Worm (Caenorhabditis elegans) whole organism, L3 larva: ENCODE data around the gene mys-1.

ENCODE experiments used
- nfya-1 ChIP-seq: sonication (generic microtip); optimal IDR thresholded peaks from 2 replicates; lab custom pipeline; 2017; ENCODE audit warnings: missing genetic modification characterization, mild to moderate bottlenecking, missing compliant biosample characterization, antibody characterized with exemption, moderate library complexity; ENCODE audit not compliant: insufficient read depth
- pha-4 ChIP-seq: fragments of 150-350 bp; optimal IDR thresholded peaks from 2 replicates; lab custom pipeline; 2014; ENCODE audit warnings: missing biosample characterization, missing genetic modification reagents, missing genetic modification characterization
- snpc-4 ChIP-seq: fragments of 150-350 bp; optimal IDR thresholded peaks from 2 replicates; lab custom pipeline; 2014; ENCODE audit warnings: missing biosample characterization, missing genetic modification characterization

DNA sequence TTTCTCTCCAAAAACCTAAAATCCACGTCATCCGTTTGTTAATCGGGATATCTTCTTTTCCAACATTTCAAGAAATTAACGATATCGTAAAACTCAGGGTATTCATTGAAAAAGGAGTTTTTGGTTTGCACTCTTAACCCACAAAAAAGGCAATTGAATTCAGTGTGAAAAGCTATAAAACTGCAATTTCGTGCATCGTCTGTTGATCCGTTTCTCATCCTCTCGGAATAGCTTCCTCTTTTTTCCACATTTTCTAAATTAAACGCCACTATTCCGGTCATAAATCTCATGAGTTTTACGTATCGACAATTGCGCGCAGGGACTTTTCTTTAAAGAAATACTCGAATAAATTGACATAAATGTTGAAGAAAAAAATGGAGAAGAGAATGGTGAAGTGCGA lies 27.8 kb upstream of the mys-1 start:
- TF ChIP-seq nfya-1 (tag; lab: Kevin White, UChicago) (no peak), pha-4 (tag; lab: Kevin White, UChicago) (no peak), snpc-4 (no peak)
